Worm (Caenorhabditis elegans): Measurements from ENCODE around the gene cox-5A.

The cox-5A gene

ce11 chrIII:12906611-12907037 lies 1.3 kb downstream of the cox-5A start:
- TF ChIP-seq dao-5 (tag; optimal IDR thresholded peaks at IDR 0.05) (no peak), him-1 (tag; optimal IDR thresholded peaks at IDR 0.05) (no peak), W03F9.2 (tag; optimal IDR thresholded peaks at IDR 0.05) (no peak)

- TF ChIP-seq him-1 (tag; optimal IDR thresholded peaks at IDR 0.05) (no peak), dao-5 (tag; optimal IDR thresholded peaks at IDR 0.05) (no peak), W03F9.2 (tag; optimal IDR thresholded peaks at IDR 0.05) (no peak)
Observed at ce11 chrIII:12907218-12907617, 1.9 kb downstream of the cox-5A start.

ce11 chrIII:12910365-12910764 lies 5.1 kb downstream of the cox-5A start, which contains the start of gene flp-14:
TSS of gene flp-14 (plus strand) at chrIII:12910510.
- TF ChIP-seq him-1 (tag; optimal IDR thresholded peaks at IDR 0.05) (no peak), W03F9.2 (tag; optimal IDR thresholded peaks at IDR 0.05) (no peak), dao-5 (tag; optimal IDR thresholded peaks at IDR 0.05) (no peak)

ce11 chrIII:12916459-12916858 lies 11.2 kb downstream of the cox-5A start:
- TF ChIP-seq him-1 (tag; optimal IDR thresholded peaks at IDR 0.05): no peak
- no peak for TF ChIP-seq dao-5 (tag; optimal IDR thresholded peaks at IDR 0.05)
- no peak for TF ChIP-seq W03F9.2 (tag; optimal IDR thresholded peaks at IDR 0.05)

- TF ChIP-seq W03F9.2 (tag; optimal IDR thresholded peaks at IDR 0.05) (no peak), him-1 (tag; optimal IDR thresholded peaks at IDR 0.05) (no peak), dao-5 (tag; optimal IDR thresholded peaks at IDR 0.05) (no peak)
Observed at ce11 chrIII:12917852-12918251, 12.6 kb downstream of the cox-5A start.

- TF ChIP-seq him-1 (tag; optimal IDR thresholded peaks at IDR 0.05): no peak
- TF ChIP-seq W03F9.2 (tag; optimal IDR thresholded peaks at IDR 0.05): no peak
- no peak for TF ChIP-seq dao-5 (tag; optimal IDR thresholded peaks at IDR 0.05)
Observed at ce11 chrIII:12918575-12918974, 13.3 kb downstream of the cox-5A start, which contains the start of gene Y37D8A.16. TSS of gene Y37D8A.16 (minus strand) at chrIII:12918675.

ce11 chrIII:12919882-12920281 lies 14.6 kb downstream of the cox-5A start:
- TF ChIP-seq W03F9.2 (tag; optimal IDR thresholded peaks at IDR 0.05) (no peak), him-1 (tag; optimal IDR thresholded peaks at IDR 0.05) (no peak), dao-5 (tag; optimal IDR thresholded peaks at IDR 0.05) (no peak)

- TF ChIP-seq W03F9.2 (tag; optimal IDR thresholded peaks at IDR 0.05): no peak
- TF ChIP-seq dao-5 (tag; optimal IDR thresholded peaks at IDR 0.05): no peak
- no peak for TF ChIP-seq him-1 (tag; optimal IDR thresholded peaks at IDR 0.05)
Observed at ce11 chrIII:12920810-12921209, 15.5 kb downstream of the cox-5A start.

- TF ChIP-seq W03F9.2 (tag; optimal IDR thresholded peaks at IDR 0.05) (no peak), him-1 (tag; optimal IDR thresholded peaks at IDR 0.05) (no peak), dao-5 (tag; optimal IDR thresholded peaks at IDR 0.05) (no peak)
Observed at ce11 chrIII:12925947-12926607, 20.8 kb downstream of the cox-5A start, which contains the start of the genes npp-25 and mrps-10. TSS of gene npp-25 (minus strand) at chrIII:12925997. TSS of gene mrps-10 (plus strand) at chrIII:12926557.

- TF ChIP-seq him-1 (tag; optimal IDR thresholded peaks at IDR 0.05): no peak
- no peak for TF ChIP-seq W03F9.2 (tag; optimal IDR thresholded peaks at IDR 0.05)
- no peak for TF ChIP-seq dao-5 (tag; optimal IDR thresholded peaks at IDR 0.05)
Observed at ce11 chrIII:12929573-12929972, 24.3 kb downstream of the cox-5A start, which contains the start of gene Y37D8A.19. TSS of gene Y37D8A.19 (plus strand) at chrIII:12929873.

ce11 chrIII:12931108-12931507 lies 25.8 kb downstream of the cox-5A start:
- TF ChIP-seq W03F9.2 (tag; optimal IDR thresholded peaks at IDR 0.05) (no peak), him-1 (tag; optimal IDR thresholded peaks at IDR 0.05) (no peak), dao-5 (tag; optimal IDR thresholded peaks at IDR 0.05) (no peak)

- no peak for TF ChIP-seq him-1 (tag; optimal IDR thresholded peaks at IDR 0.05)
- peak; percentile 65 for TF ChIP-seq W03F9.2 (tag; optimal IDR thresholded peaks at IDR 0.05)
Observed at ce11 chrIII:12931786-12932427, 26.6 kb downstream of the cox-5A start, which contains the start of gene rbm-7. TSS of gene rbm-7 (minus strand) at chrIII:12931867.

ce11 chrIII:12932776-12933175 lies 27.5 kb downstream of the cox-5A start:
- TF ChIP-seq dao-5 (tag; optimal IDR thresholded peaks at IDR 0.05): no peak
- no peak for TF ChIP-seq him-1 (tag; optimal IDR thresholded peaks at IDR 0.05)

- no peak for TF ChIP-seq him-1 (tag; optimal IDR thresholded peaks at IDR 0.05)
- TF ChIP-seq dao-5 (tag; optimal IDR thresholded peaks at IDR 0.05): no peak
Observed at ce11 chrIII:12934417-12934816, 29.1 kb downstream of the cox-5A start, which contains the start of gene epg-3. TSS of gene epg-3 (plus strand) at chrIII:12934717.

All from whole organism, L4/young adult.